Worm (Caenorhabditis elegans) whole organism, L4 larva: ENCODE results near the gene gei-8.

ENCODE experiments used
- Y48G9A.11 ChIP-seq: fragments of 200-800 bp; sonication (Bioruptor generic); IDR thresholded peaks from 2 replicates; pipeline ENCODE4 v1.3.6; 2022; ENCODE audit warnings: missing genetic modification reagents, missing genetic modification characterization, missing compliant biosample characterization
- ama-1 ChIP-seq: fragments of 150-350 bp; optimal IDR thresholded peaks from 2 replicates; lab custom pipeline; 2014; ENCODE audit warnings: inconsistent platforms, mixed read lengths
- ceh-44 ChIP-seq: fragments of 200-800 bp; sonication (Bioruptor generic); IDR thresholded peaks from 2 replicates; pipeline ENCODE4 v1.3.6; 2022; ENCODE audit warnings: missing genetic modification reagents, missing genetic modification characterization, missing compliant biosample characterization
- dmd-9 ChIP-seq: fragments of 200-800 bp; sonication (Bioruptor generic); IDR thresholded peaks from 2 replicates; pipeline ENCODE4 v1.3.6; 2022; ENCODE audit warnings: missing genetic modification reagents, missing genetic modification characterization, missing compliant biosample characterization
- egl-27 ChIP-seq: sonication (generic microtip); optimal IDR thresholded peaks from 3 replicates; lab custom pipeline; 2017; ENCODE audit warnings: missing biosample characterization, missing genetic modification reagents, missing genetic modification characterization
- lim-7 ChIP-seq: fragments of 200-800 bp; sonication (Bioruptor generic); IDR thresholded peaks from 2 replicates; pipeline ENCODE4 v1.3.6; 2022; ENCODE audit warnings: missing genetic modification characterization, missing compliant biosample characterization
- mxl-2 ChIP-seq: fragments of 200-800 bp; sonication (Bioruptor generic); conservative IDR thresholded peaks from 2 replicates; pipeline ENCODE4 v1.3.6; 2022; ENCODE audit warnings: missing genetic modification reagents, missing genetic modification characterization, missing compliant biosample characterization
- saeg-2 ChIP-seq: fragments of 200-800 bp; sonication (Bioruptor generic); IDR thresholded peaks from 2 replicates; pipeline ENCODE4 v1.3.6; 2022; ENCODE audit warnings: missing genetic modification reagents, missing genetic modification characterization, missing compliant biosample characterization

ce11 chrIII:8100960-8101359 lies 20.1 kb downstream of the gei-8 start, which contains the start of gene plk-1:
- TF ChIP-seq mxl-2 (no peak), Y48G9A.11 (GFP tag; lab: Robert Waterston, UW) (no peak), ceh-44 (no peak), egl-27 (tag; lab: Kevin White, UChicago) (no peak), ama-1 (lab: Kevin White, UChicago) (no peak), dmd-9 (GFP tag; lab: Robert Waterston, UW) (no peak), saeg-2 (GFP tag; lab: Robert Waterston, UW) (no peak), lim-7 (GFP tag; lab: Robert Waterston, UW) (no peak)
